Worm (Caenorhabditis elegans) whole organism, early embryonic: ENCODE results near the gene F59E12.17.

Experiments
- F13C5.2 ChIP-seq: sonication (generic microtip); optimal IDR thresholded peaks from 2 replicates; lab custom pipeline; 2017; ENCODE audit warnings: mild to moderate bottlenecking, missing genetic modification characterization, inconsistent platforms, missing compliant biosample characterization
- ama-1 ChIP-seq: fragments of 150-350 bp; optimal IDR thresholded peaks from 2 replicates; lab custom pipeline; 2014
- ceh-13 ChIP-seq: fragments of 200-800 bp; sonication (Bioruptor generic); optimal IDR thresholded peaks from 2 replicates; lab custom pipeline; 2018; ENCODE audit warnings: mild to moderate bottlenecking, missing genetic modification characterization, missing compliant biosample characterization
- hmg-4 ChIP-seq: fragments of 200-800 bp; sonication (Bioruptor generic); optimal IDR thresholded peaks from 2 replicates; lab custom pipeline; 2018; ENCODE audit warnings: mild to moderate bottlenecking, missing genetic modification characterization, missing compliant biosample characterization
- scrt-1 ChIP-seq: fragments of 200-800 bp; sonication (Bioruptor generic); IDR thresholded peaks from 2 replicates; pipeline ENCODE4 v1.3.6; 2022; ENCODE audit warnings: missing genetic modification characterization, missing compliant biosample characterization
- sea-1 ChIP-seq: fragments of 200-800 bp; sonication (Bioruptor generic); conservative IDR thresholded peaks from 2 replicates; pipeline ENCODE4 v1.3.6; 2022; ENCODE audit warnings: missing genetic modification characterization, missing compliant biosample characterization
- tbx-37 ChIP-seq: fragments of 200-800 bp; sonication (Bioruptor generic); conservative IDR thresholded peaks from 2 replicates; pipeline ENCODE4 v1.3.6; 2022; ENCODE audit warnings: missing genetic modification reagents, missing genetic modification characterization, missing compliant biosample characterization

DNA sequence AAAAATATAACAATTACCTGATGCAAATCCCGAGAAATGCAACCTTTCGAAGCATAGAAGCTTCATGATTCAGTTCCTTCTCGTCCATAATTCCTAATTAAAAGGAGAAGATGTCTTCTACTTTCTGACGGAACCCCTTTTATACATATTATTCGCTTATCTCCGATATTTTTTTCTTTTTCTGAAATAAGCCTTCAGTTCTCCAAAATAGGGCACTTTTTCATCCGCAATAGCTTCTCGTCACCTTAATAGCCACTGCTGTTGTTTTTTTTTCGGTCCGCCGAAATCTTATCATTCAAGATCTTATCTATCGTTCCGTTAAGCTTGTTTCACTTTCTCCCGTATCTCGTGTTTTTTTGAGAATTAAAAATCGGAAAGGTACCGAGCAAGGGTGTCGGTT lies 3.1 kb upstream of the F59E12.17 start, which contains the start of gene bli-2:
- TF ChIP-seq ceh-13 (GFP tag; lab: Kevin White, UChicago), result no peak
- TF ChIP-seq scrt-1, result no peak
- TF ChIP-seq hmg-4 (GFP tag; lab: Kevin White, UChicago), result no peak
- no peak for TF ChIP-seq ama-1 (lab: Kevin White, UChicago)
- TF ChIP-seq F13C5.2 (tag; lab: Kevin White, UChicago), result no peak
- TF ChIP-seq tbx-37 (GFP tag; lab: Robert Waterston, UW), result no peak
- TF ChIP-seq sea-1 (GFP tag; lab: Robert Waterston, UW), result no peak
